Fruit fly (Drosophila melanogaster): ENCODE measurements around the gene dock.

DNA sequence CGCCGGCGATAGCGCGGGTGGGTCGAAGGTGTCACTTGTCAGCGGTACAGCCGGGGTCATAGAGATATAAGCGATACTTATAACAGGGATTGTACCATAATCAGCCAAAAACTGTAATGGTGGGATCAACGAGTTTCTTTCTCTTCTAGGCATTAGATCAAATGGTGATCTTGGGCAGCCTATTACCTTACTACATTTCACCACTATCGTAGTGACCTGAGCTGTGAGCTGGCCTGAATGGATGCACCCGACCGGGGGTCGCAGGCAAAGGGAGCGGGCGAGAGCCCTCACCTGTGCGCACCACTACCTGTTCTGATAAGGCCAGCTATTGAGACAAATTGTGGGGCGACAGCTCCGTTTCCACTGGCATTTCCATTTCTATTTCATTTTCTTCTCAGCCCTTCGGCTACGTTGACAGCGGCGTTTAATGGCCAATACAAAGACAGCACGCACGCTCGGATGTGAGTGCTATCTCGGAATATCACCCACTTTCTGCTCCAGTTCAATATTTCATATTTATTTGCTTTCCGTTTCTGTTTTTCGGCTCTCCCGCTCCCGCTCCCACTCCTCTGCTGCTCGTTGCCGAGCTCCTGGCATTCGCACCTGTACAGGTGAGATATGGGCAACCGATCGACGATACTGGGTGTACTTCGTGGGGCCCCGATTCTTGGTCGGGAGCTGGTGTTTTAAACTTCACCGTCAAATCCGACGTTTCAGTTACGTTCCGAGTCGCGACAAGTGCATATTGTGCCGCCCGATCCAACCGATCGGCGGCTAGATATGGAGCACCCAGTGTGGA is 31.1 kb downstream of the dock start:
- TF ChIP-seq EcR (GFP tag; optimal IDR thresholded peaks at IDR 0.05), result no peak
- no peak for TF ChIP-seq Snoo (tag; optimal IDR thresholded peaks at IDR 0.05)
- peak; percentile 45 for TF ChIP-seq Ets98B (GFP tag; IDR thresholded peaks at IDR 0.05)
- TF ChIP-seq CG15710 (tag; optimal IDR thresholded peaks at IDR 0.05), result peak; percentile 21
- TF ChIP-seq fd96Ca (GFP tag; IDR thresholded peaks at IDR 0.05), result peak; percentile 51; the same call in 1 of the 3 replicates
- TF ChIP-seq CG8159 (tag; optimal IDR thresholded peaks at IDR 0.05), result peak; percentile 43
- no peak for TF ChIP-seq gl (tag; optimal IDR thresholded peaks at IDR 0.05)
- no peak for TF ChIP-seq CG17806 (tag; optimal IDR thresholded peaks at IDR 0.05)

Measured in whole organism, pupa.